Worm (Caenorhabditis elegans): ENCODE measurements around the gene hlh-11.

- TF ChIP-seq ceh-18 (tag; optimal IDR thresholded peaks at IDR 0.05): no peak
- no peak for TF ChIP-seq pros-1 (tag; optimal IDR thresholded peaks at IDR 0.05)
These were observed 22.6 kb downstream of the hlh-11 start for ce11 chrIII:9642110-9642509.
